Worm (Caenorhabditis elegans) whole organism, late embryonic: ENCODE data around the gene srw-91.

Experiments used
- C08G9.2 ChIP-seq: sonication (generic microtip); optimal IDR thresholded peaks from 2 replicates; lab custom pipeline; 2016; ENCODE audit warnings: mild to moderate bottlenecking, missing genetic modification characterization, moderate library complexity, missing compliant biosample characterization
- K09A11.1 ChIP-seq: sonication (generic microtip); optimal IDR thresholded peaks from 2 replicates; lab custom pipeline; 2017; ENCODE audit warnings: antibody characterized with exemption, mild to moderate bottlenecking, missing genetic modification characterization, missing compliant biosample characterization; ENCODE audit not compliant: insufficient read depth
- ama-1 ChIP-seq: fragments of 150-350 bp; optimal IDR thresholded peaks from 2 replicates; lab custom pipeline; 2014
- ceh-18 ChIP-seq: sonication (generic microtip); optimal IDR thresholded peaks from 2 replicates; lab custom pipeline; 2016; ENCODE audit warnings: missing genetic modification characterization, missing compliant biosample characterization
- ceh-22 ChIP-seq: sonication (generic microtip); optimal IDR thresholded peaks from 2 replicates; lab custom pipeline; 2017; ENCODE audit warnings: missing biosample characterization, missing genetic modification characterization
- ceh-24 ChIP-seq: sonication (generic microtip); optimal IDR thresholded peaks from 2 replicates; lab custom pipeline; 2016; ENCODE audit warnings: mild to moderate bottlenecking, missing genetic modification characterization, missing compliant biosample characterization
- ceh-30 ChIP-seq: fragments of 150-350 bp; optimal IDR thresholded peaks from 2 replicates; lab custom pipeline; 2014; ENCODE audit warnings: missing biosample characterization, missing genetic modification characterization
- ceh-45 ChIP-seq: fragments of 200-800 bp; sonication (Bioruptor generic); IDR thresholded peaks from 2 replicates; pipeline ENCODE4 v1.3.6; 2022; ENCODE audit warnings: missing genetic modification reagents, missing genetic modification characterization, missing compliant biosample characterization
- ceh-48 ChIP-seq: sonication (generic microtip); optimal IDR thresholded peaks from 2 replicates; lab custom pipeline; 2016; ENCODE audit warnings: missing genetic modification characterization, inconsistent platforms, missing compliant biosample characterization
- ceh-6 ChIP-seq: fragments of 200-800 bp; sonication (Bioruptor generic); optimal IDR thresholded peaks from 2 replicates; lab custom pipeline; 2018; ENCODE audit warnings: mild to moderate bottlenecking, missing genetic modification characterization, missing compliant biosample characterization
- dve-1 ChIP-seq: sonication (generic microtip); optimal IDR thresholded peaks from 2 replicates; lab custom pipeline; 2017; ENCODE audit warnings: antibody characterized with exemption, mild to moderate bottlenecking, missing genetic modification characterization, missing compliant biosample characterization
- elt-2 ChIP-seq: sonication (generic microtip); optimal IDR thresholded peaks from 2 replicates; lab custom pipeline; 2016; ENCODE audit warnings: missing genetic modification reagents, missing genetic modification characterization, missing compliant biosample characterization
- elt-4 ChIP-seq: sonication (generic microtip); optimal IDR thresholded peaks from 2 replicates; lab custom pipeline; 2016; ENCODE audit warnings: missing genetic modification characterization, missing compliant biosample characterization
- ets-4 ChIP-seq: sonication (generic microtip); optimal IDR thresholded peaks from 2 replicates; lab custom pipeline; 2016; ENCODE audit warnings: missing genetic modification characterization, missing compliant biosample characterization
- gmeb-2 ChIP-seq: sonication (generic microtip); optimal IDR thresholded peaks from 2 replicates; lab custom pipeline; 2016; ENCODE audit warnings: missing genetic modification characterization, inconsistent platforms, missing compliant biosample characterization
- hlh-13 ChIP-seq: fragments of 200-800 bp; sonication (Bioruptor generic); optimal IDR thresholded peaks from 2 replicates; lab custom pipeline; 2018; ENCODE audit warnings: mild to moderate bottlenecking, missing genetic modification characterization, missing compliant biosample characterization
- hlh-15 ChIP-seq: sonication (generic microtip); optimal IDR thresholded peaks from 2 replicates; lab custom pipeline; 2016; ENCODE audit warnings: missing genetic modification characterization, missing compliant biosample characterization
- hlh-6 ChIP-seq: sonication (generic microtip); optimal IDR thresholded peaks from 2 replicates; lab custom pipeline; 2016; ENCODE audit warnings: missing genotype, missing genetic modification characterization, missing compliant biosample characterization
- lim-6 ChIP-seq: sonication (generic microtip); optimal IDR thresholded peaks from 2 replicates; lab custom pipeline; 2016; ENCODE audit warnings: missing genetic modification characterization, missing compliant biosample characterization
- lin-11 ChIP-seq: fragments of 200-800 bp; sonication (Bioruptor generic); optimal IDR thresholded peaks from 2 replicates; lab custom pipeline; 2018; ENCODE audit warnings: mild to moderate bottlenecking, missing genetic modification characterization, missing compliant biosample characterization
- madf-2 ChIP-seq: sonication (generic microtip); optimal IDR thresholded peaks from 2 replicates; lab custom pipeline; 2017; ENCODE audit warnings: missing genetic modification characterization, missing compliant biosample characterization
- nhr-232 ChIP-seq: sonication (generic microtip); optimal IDR thresholded peaks from 2 replicates; lab custom pipeline; 2016; ENCODE audit warnings: missing genetic modification characterization, missing compliant biosample characterization
- npax-4 ChIP-seq: sonication (generic microtip); optimal IDR thresholded peaks from 2 replicates; lab custom pipeline; 2016; ENCODE audit warnings: missing genetic modification characterization, missing compliant biosample characterization
- pat-9 ChIP-seq: fragments of 200-800 bp; sonication (Bioruptor generic); optimal IDR thresholded peaks from 2 replicates; lab custom pipeline; 2018; ENCODE audit warnings: mild to moderate bottlenecking, missing genetic modification characterization, moderate library complexity, missing compliant biosample characterization
- pax-1 ChIP-seq: fragments of 150-350 bp; optimal IDR thresholded peaks from 2 replicates; lab custom pipeline; 2014; ENCODE audit warnings: missing biosample characterization, missing genetic modification characterization
- pha-2 ChIP-seq: sonication (generic microtip); optimal IDR thresholded peaks from 2 replicates; lab custom pipeline; 2017; ENCODE audit warnings: mild to moderate bottlenecking, missing genetic modification characterization, missing compliant biosample characterization
- pqm-1 ChIP-seq: sonication (generic microtip); optimal IDR thresholded peaks from 2 replicates; lab custom pipeline; 2016; ENCODE audit warnings: missing genetic modification characterization, missing compliant biosample characterization
- pros-1 ChIP-seq: fragments of 150-350 bp; optimal IDR thresholded peaks from 2 replicates; lab custom pipeline; 2014; ENCODE audit warnings: missing biosample characterization, missing genetic modification reagents, missing genetic modification characterization
- syd-9 ChIP-seq: sonication (generic microtip); optimal IDR thresholded peaks from 2 replicates; lab custom pipeline; 2016; ENCODE audit warnings: mild to moderate bottlenecking, missing genetic modification characterization, moderate library complexity, missing compliant biosample characterization
- tbx-2 ChIP-seq: sonication (generic microtip); optimal IDR thresholded peaks from 2 replicates; lab custom pipeline; 2016; ENCODE audit warnings: missing genetic modification characterization, missing compliant biosample characterization
- tbx-7 ChIP-seq: sonication (generic microtip); optimal IDR thresholded peaks from 2 replicates; lab custom pipeline; 2016; ENCODE audit warnings: missing genotype, missing genetic modification characterization, missing compliant biosample characterization
- unc-55 ChIP-seq: sonication (generic microtip); optimal IDR thresholded peaks from 2 replicates; lab custom pipeline; 2017; ENCODE audit warnings: missing biosample characterization, missing genetic modification reagents, missing genetic modification characterization
- unc-86 ChIP-seq: sonication (generic microtip); optimal IDR thresholded peaks from 2 replicates; lab custom pipeline; 2016; ENCODE audit warnings: missing genetic modification characterization, missing compliant biosample characterization
- ztf-16 ChIP-seq: sonication (generic microtip); optimal IDR thresholded peaks from 2 replicates; lab custom pipeline; 2017; ENCODE audit warnings: missing genetic modification characterization, missing compliant biosample characterization

srw-91 gene

ce11 chrV:1716892-1717291, 36.2 kb upstream of the srw-91 start, which contains the start of gene srw-103:
Gene srw-103 (plus strand): TSS chrV:1717192.
- TF ChIP-seq lin-11 (tag; lab: Kevin White, UChicago) = no peak
- no peak for TF ChIP-seq madf-2 (tag; lab: Kevin White, UChicago)
- TF ChIP-seq ceh-6 (GFP tag; lab: Kevin White, UChicago) = no peak
- TF ChIP-seq hlh-15 (tag; lab: Kevin White, UChicago) = no peak
- TF ChIP-seq tbx-2 (tag; lab: Kevin White, UChicago) = no peak
- no peak for TF ChIP-seq K09A11.1
- no peak for TF ChIP-seq pax-1 (tag; lab: Kevin White, UChicago)
- TF ChIP-seq lim-6 (tag; lab: Kevin White, UChicago) = no peak
- no peak for TF ChIP-seq unc-86
- no peak for TF ChIP-seq npax-4 (tag; lab: Kevin White, UChicago)
- TF ChIP-seq C08G9.2 (tag; lab: Kevin White, UChicago) = no peak
- no peak for TF ChIP-seq syd-9 (tag; lab: Kevin White, UChicago)
- TF ChIP-seq pros-1 = no peak
- no peak for TF ChIP-seq nhr-232
- TF ChIP-seq hlh-6 = no peak
- no peak for TF ChIP-seq dve-1 (tag; lab: Kevin White, UChicago)
- TF ChIP-seq unc-55 (GFP tag; lab: Kevin White, UChicago) = no peak
- no peak for TF ChIP-seq pha-2 (tag; lab: Kevin White, UChicago)
- no peak for TF ChIP-seq ceh-22 (tag; lab: Kevin White, UChicago)
- TF ChIP-seq hlh-13 (GFP tag; lab: Kevin White, UChicago) = no peak

- TF ChIP-seq ceh-45 = 0 out of 2 replicates have a peak, but pooled peaks have one; percentile 67
- TF ChIP-seq, all 69 proteins: peak for 1; not testable (repeated sequence) for 68
Measured at ce11 chrV:1713761-1714160, 33.1 kb upstream of the srw-91 start.

- TF ChIP-seq ceh-22 (tag; lab: Kevin White, UChicago) (no peak), tbx-7 (tag; lab: Kevin White, UChicago) (no peak), ceh-30 (no peak), elt-2 (no peak)
Measured at ce11 chrV:1710909-1711308, 30.2 kb upstream of the srw-91 start, which contains the start of gene srw-100. Gene srw-100 (plus strand): TSS chrV:1711209.

- TF ChIP-seq hlh-15 (tag; lab: Kevin White, UChicago) = no peak
- TF ChIP-seq elt-4 = no peak
- no peak for TF ChIP-seq gmeb-2 (tag; lab: Kevin White, UChicago)
- TF ChIP-seq pat-9 (tag; lab: Kevin White, UChicago) = no peak
- TF ChIP-seq ceh-18 (tag; lab: Kevin White, UChicago) = no peak
- no peak for TF ChIP-seq ceh-48 (tag; lab: Kevin White, UChicago)
- TF ChIP-seq pqm-1 (tag; lab: Kevin White, UChicago) = no peak
- no peak for TF ChIP-seq ets-4 (tag; lab: Kevin White, UChicago)
- no peak for TF ChIP-seq ztf-16 (tag; lab: Kevin White, UChicago)
- no peak for TF ChIP-seq unc-55 (GFP tag; lab: Kevin White, UChicago)
- no peak for TF ChIP-seq npax-4 (tag; lab: Kevin White, UChicago)
- TF ChIP-seq ama-1 (lab: Kevin White, UChicago) = no peak
- TF ChIP-seq tbx-2 (tag; lab: Kevin White, UChicago) = no peak
Measured at ce11 chrV:1708441-1708840, 27.8 kb upstream of the srw-91 start, which contains the start of gene srw-99. Gene srw-99 (plus strand): TSS chrV:1708741.

ce11 chrV:1701584-1702101, 21.0 kb upstream of the srw-91 start, which contains the start of gene srw-90:
Gene srw-90 (plus strand): TSS chrV:1702051.
- TF ChIP-seq ceh-22 (tag; lab: Kevin White, UChicago) (no peak), ceh-6 (GFP tag; lab: Kevin White, UChicago) (no peak), ceh-24 (tag; lab: Kevin White, UChicago) (no peak)
